Worm (Caenorhabditis elegans): ENCODE results near the gene F41B5.1.

DNA sequence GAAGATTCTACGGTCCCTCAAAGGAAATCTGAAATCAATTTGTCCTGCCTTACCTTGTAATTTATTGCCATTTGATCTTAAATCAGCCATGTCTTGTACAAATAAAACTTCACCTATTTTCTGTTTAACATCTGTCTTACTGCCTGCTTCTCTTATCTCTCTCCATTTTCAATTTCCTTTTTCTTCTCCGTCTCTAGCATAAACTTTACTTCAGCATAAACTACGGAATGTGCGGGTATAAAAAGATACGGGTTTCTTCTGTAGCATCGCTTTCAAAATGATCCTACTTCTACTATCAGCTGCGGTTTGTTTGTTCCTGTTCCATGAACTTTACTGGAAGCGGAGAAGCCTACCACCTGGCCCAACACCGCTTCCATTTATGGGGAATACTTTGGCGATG is 10.6 kb upstream of the F41B5.1 start, which contains the start of gene cyp-33C5:
- no peak for TF ChIP-seq egl-18 (GFP tag; IDR thresholded peaks at IDR 0.05)
- no peak for TF ChIP-seq fkh-3 (tag; optimal IDR thresholded peaks at IDR 0.05)
- TF ChIP-seq hsf-1 (GFP tag; IDR thresholded peaks at IDR 0.05), result no peak
- no peak for TF ChIP-seq pha-4 (tag; optimal IDR thresholded peaks at IDR 0.05)
- TF ChIP-seq die-1 (tag; optimal IDR thresholded peaks at IDR 0.05), result no peak
- no peak for TF ChIP-seq unc-62 (GFP tag; optimal IDR thresholded peaks at IDR 0.05)
- TF ChIP-seq F49E8.2 (tag; optimal IDR thresholded peaks at IDR 0.05; ENCODE audit: insufficient read depth), result no peak
- TF ChIP-seq him-1 (tag; optimal IDR thresholded peaks at IDR 0.05), result no peak
- TF ChIP-seq aptf-3 (GFP tag; IDR thresholded peaks at IDR 0.05), result no peak
- TF ChIP-seq mcd-1 (GFP tag; IDR thresholded peaks at IDR 0.05), result no peak
- no peak for TF ChIP-seq K12H6.12 (tag; optimal IDR thresholded peaks at IDR 0.05)
